Worm (Caenorhabditis elegans) whole organism, young adult: ENCODE measurements around the gene ptl-1.

Experiments used
- F39B2.1 ChIP-seq: fragments of 200-800 bp; sonication (Bioruptor generic); IDR thresholded peaks from 2 replicates; pipeline ENCODE4 v1.3.6; 2022; ENCODE audit warnings: missing genetic modification reagents, missing genetic modification characterization, missing compliant biosample characterization
- F49E8.2 ChIP-seq: sonication (generic microtip); optimal IDR thresholded peaks from 3 replicates; lab custom pipeline; 2017; ENCODE audit warnings: missing genetic modification characterization, mild to moderate bottlenecking, missing compliant biosample characterization, antibody characterized with exemption, moderate library complexity; ENCODE audit not compliant: insufficient read depth
- athp-1 ChIP-seq: sonication (generic microtip); optimal IDR thresholded peaks from 2 replicates; lab custom pipeline; 2017; ENCODE audit warnings: mild to moderate bottlenecking, missing genetic modification characterization, missing compliant biosample characterization
- efl-1 ChIP-seq: fragments of 150-350 bp; optimal IDR thresholded peaks from 2 replicates; lab custom pipeline; 2014; ENCODE audit warnings: missing biosample characterization, missing genetic modification reagents, missing genetic modification characterization
- hmg-20 ChIP-seq: fragments of 200-800 bp; sonication (Bioruptor generic); IDR thresholded peaks from 2 replicates; pipeline ENCODE4 v1.3.6; 2022; ENCODE audit warnings: missing genetic modification reagents, missing genetic modification characterization, missing compliant biosample characterization
- hrde-1 ChIP-seq: sonication (generic microtip); optimal IDR thresholded peaks from 2 replicates; lab custom pipeline; 2016; ENCODE audit warnings: missing genetic modification characterization, mild to moderate bottlenecking, missing compliant biosample characterization, moderate library complexity, missing genotype, missing genetic modification reagents, borderline replicate concordance
- madf-8 ChIP-seq: fragments of 200-800 bp; sonication (Bioruptor generic); conservative IDR thresholded peaks from 2 replicates; pipeline ENCODE4 v1.3.6; 2022; ENCODE audit warnings: missing genetic modification reagents, missing genetic modification characterization, missing compliant biosample characterization
- tlf-1 ChIP-seq: fragments of 200-800 bp; sonication (Bioruptor generic); optimal IDR thresholded peaks from 2 replicates; lab custom pipeline; 2018; ENCODE audit warnings: mild to moderate bottlenecking, missing genetic modification characterization, missing compliant biosample characterization
- unc-62 ChIP-seq: fragments of 150-350 bp; optimal IDR thresholded peaks from 2 replicates; lab custom pipeline; 2014; ENCODE audit warnings: missing biosample characterization, missing genetic modification reagents, missing genetic modification characterization
- zim-3 ChIP-seq: sonication (generic microtip); optimal IDR thresholded peaks from 2 replicates; lab custom pipeline; 2017; ENCODE audit warnings: mild to moderate bottlenecking, missing genetic modification characterization, moderate library complexity, missing compliant biosample characterization
- ztf-25 ChIP-seq: fragments of 200-800 bp; sonication (Bioruptor generic); IDR thresholded peaks from 2 replicates; pipeline ENCODE4 v1.3.6; 2022; ENCODE audit warnings: missing genetic modification reagents, missing genetic modification characterization, missing compliant biosample characterization

ce11 chrIII:794984-795596 is 30.1 kb downstream of the ptl-1 start, which contains the start of gene trpp-11:
- TF ChIP-seq hrde-1 (tag; lab: Kevin White, UChicago) (peak; percentile 51), F39B2.1 (GFP tag; lab: Robert Waterston, UW) (0 out of 2 replicates have a peak, but pooled peaks have one; percentile 13), zim-3 (tag; lab: Kevin White, UChicago) (no peak), athp-1 (tag; lab: Kevin White, UChicago) (peak; percentile 4), efl-1 (no peak), madf-8 (GFP tag; lab: Robert Waterston, UW) (no peak), F49E8.2 (tag; lab: Kevin White, UChicago) (no peak), tlf-1 (GFP tag; lab: Kevin White, UChicago) (peak; percentile 24), ztf-25 (GFP tag; lab: Robert Waterston, UW) (no peak), hmg-20 (0 out of 2 replicates have a peak, but pooled peaks have one; percentile 24), unc-62 (GFP tag; lab: Kevin White, UChicago) (no peak)
